Worm (Caenorhabditis elegans) whole organism, early embryonic: ENCODE results near the gene K09C4.4.

Experiments used
- B0310.2 ChIP-seq: sonication (generic microtip); optimal IDR thresholded peaks from 2 replicates; lab custom pipeline; 2016; ENCODE audit warnings: mild to moderate bottlenecking, missing genetic modification characterization, missing compliant biosample characterization
- F13C5.2 ChIP-seq: sonication (generic microtip); optimal IDR thresholded peaks from 2 replicates; lab custom pipeline; 2017; ENCODE audit warnings: mild to moderate bottlenecking, missing genetic modification characterization, inconsistent platforms, missing compliant biosample characterization
- aly-1 ChIP-seq: sonication (generic microtip); optimal IDR thresholded peaks from 2 replicates; lab custom pipeline; 2016; ENCODE audit warnings: missing genetic modification characterization, missing compliant biosample characterization
- ama-1 ChIP-seq: fragments of 150-350 bp; optimal IDR thresholded peaks from 2 replicates; lab custom pipeline; 2014
- ceh-13 ChIP-seq: fragments of 200-800 bp; sonication (Bioruptor generic); optimal IDR thresholded peaks from 2 replicates; lab custom pipeline; 2018; ENCODE audit warnings: mild to moderate bottlenecking, missing genetic modification characterization, missing compliant biosample characterization
- ceh-36 ChIP-seq: sonication (generic microtip); optimal IDR thresholded peaks from 2 replicates; lab custom pipeline; 2016; ENCODE audit warnings: missing genetic modification characterization, inconsistent platforms, missing compliant biosample characterization
- ets-7 ChIP-seq: sonication (generic microtip); optimal IDR thresholded peaks from 2 replicates; lab custom pipeline; 2016; ENCODE audit warnings: missing genotype, missing genetic modification characterization, missing compliant biosample characterization
- flt-1 ChIP-seq: fragments of 200-800 bp; sonication (Bioruptor generic); IDR thresholded peaks from 2 replicates; pipeline ENCODE4 v1.3.6; 2022; ENCODE audit warnings: missing genetic modification characterization, missing compliant biosample characterization
- hmbx-1 ChIP-seq: sonication (generic microtip); optimal IDR thresholded peaks from 2 replicates; lab custom pipeline; 2016; ENCODE audit warnings: mild to moderate bottlenecking, missing genetic modification characterization, missing compliant biosample characterization
- hmg-4 ChIP-seq: fragments of 200-800 bp; sonication (Bioruptor generic); optimal IDR thresholded peaks from 2 replicates; lab custom pipeline; 2018; ENCODE audit warnings: mild to moderate bottlenecking, missing genetic modification characterization, missing compliant biosample characterization
- hnd-1 ChIP-seq: sonication (generic microtip); optimal IDR thresholded peaks from 2 replicates; lab custom pipeline; 2016; ENCODE audit warnings: missing genetic modification characterization, missing compliant biosample characterization
- pes-1 ChIP-seq: fragments of 200-800 bp; sonication (Bioruptor generic); IDR thresholded peaks from 2 replicates; pipeline ENCODE4 v1.3.6; 2022; ENCODE audit warnings: missing genetic modification reagents, missing genetic modification characterization, missing compliant biosample characterization
- scrt-1 ChIP-seq: fragments of 200-800 bp; sonication (Bioruptor generic); IDR thresholded peaks from 2 replicates; pipeline ENCODE4 v1.3.6; 2022; ENCODE audit warnings: missing genetic modification characterization, missing compliant biosample characterization
- sea-1 ChIP-seq: fragments of 200-800 bp; sonication (Bioruptor generic); conservative IDR thresholded peaks from 2 replicates; pipeline ENCODE4 v1.3.6; 2022; ENCODE audit warnings: missing genetic modification characterization, missing compliant biosample characterization
- tbx-11 ChIP-seq: fragments of 200-800 bp; sonication (Bioruptor generic); IDR thresholded peaks from 2 replicates; pipeline ENCODE4 v1.3.6; 2022; ENCODE audit warnings: missing genetic modification characterization, missing compliant biosample characterization
- tbx-37 ChIP-seq: fragments of 200-800 bp; sonication (Bioruptor generic); conservative IDR thresholded peaks from 2 replicates; pipeline ENCODE4 v1.3.6; 2022; ENCODE audit warnings: missing genetic modification reagents, missing genetic modification characterization, missing compliant biosample characterization
- tra-4 ChIP-seq: sonication (generic microtip); optimal IDR thresholded peaks from 2 replicates; lab custom pipeline; 2017; ENCODE audit warnings: missing genetic modification characterization, missing compliant biosample characterization

The K09C4.4 gene

DNA sequence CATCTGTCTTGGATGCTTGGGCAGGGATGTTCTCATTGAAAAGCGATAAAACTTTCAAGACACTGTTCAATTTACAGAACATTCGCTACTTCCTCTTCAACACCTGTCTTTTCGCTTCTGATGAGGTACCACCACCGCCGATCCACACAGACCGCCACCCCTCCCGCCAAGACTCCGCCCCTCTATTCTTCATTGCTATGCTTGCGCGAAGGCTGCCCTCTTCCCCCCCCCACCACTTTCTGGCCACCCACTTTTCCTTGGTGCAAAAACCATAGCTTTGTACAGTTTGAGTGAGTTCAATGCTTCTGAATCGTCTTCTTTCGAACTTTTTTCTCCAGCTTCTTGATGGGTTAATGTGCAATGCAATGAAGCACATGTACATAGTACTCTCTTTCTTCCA lies 24.7 kb downstream of the K09C4.4 start:
- TF ChIP-seq F13C5.2 (tag; lab: Kevin White, UChicago): peak; percentile 21
- TF ChIP-seq hmg-4 (GFP tag; lab: Kevin White, UChicago): no peak

- no peak for TF ChIP-seq ceh-13 (GFP tag; lab: Kevin White, UChicago)
Measured at ce11 chrX:3315014-3315413, 25.7 kb downstream of the K09C4.4 start, which contains the start of gene ddr-2. Gene ddr-2, plus strand, starts transcription at chrX:3315314.

DNA sequence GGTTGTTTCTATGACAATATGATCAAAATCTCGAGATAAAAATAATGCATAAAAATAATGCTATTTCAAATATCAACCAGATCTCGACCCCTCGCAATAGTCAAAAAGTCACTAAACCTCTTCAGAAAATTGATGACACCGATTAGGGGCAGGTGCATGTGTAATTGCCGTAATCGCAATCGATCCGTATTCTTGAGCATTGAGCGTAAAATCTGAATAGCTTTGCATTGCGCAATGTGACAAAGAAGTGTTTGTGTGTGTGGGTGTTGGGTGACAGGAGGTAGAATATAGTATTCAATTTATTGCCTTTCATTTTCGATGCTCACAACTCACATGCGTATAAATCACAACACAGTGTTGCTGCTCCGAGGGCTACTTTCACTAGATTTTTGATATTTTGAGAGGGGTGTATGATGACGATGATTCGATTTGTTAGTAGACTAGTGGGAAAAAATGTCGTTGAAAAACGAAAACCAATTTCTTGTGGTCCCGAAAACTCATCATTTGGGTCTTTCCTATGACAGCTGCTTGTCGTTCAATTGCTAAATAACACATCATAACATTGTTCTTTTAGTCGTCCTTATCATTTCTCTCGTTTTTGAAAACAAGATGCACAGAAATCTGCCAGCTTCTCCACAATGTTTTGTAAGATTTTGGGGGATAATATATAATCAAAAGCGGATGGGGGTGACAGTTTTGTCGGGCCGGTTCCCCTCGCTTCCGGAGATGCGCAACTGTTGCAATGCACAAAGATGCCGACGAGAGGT lies 26.8 kb downstream of the K09C4.4 start:
- TF ChIP-seq pes-1 (GFP tag; lab: Robert Waterston, UW) (no peak), tra-4 (tag; lab: Kevin White, UChicago) (no peak), flt-1 (GFP tag; lab: Robert Waterston, UW) (no peak), tbx-37 (GFP tag; lab: Robert Waterston, UW) (no peak), F13C5.2 (tag; lab: Kevin White, UChicago) (no peak), hmbx-1 (no peak), scrt-1 (GFP tag; lab: Robert Waterston, UW) (no peak), ama-1 (lab: Kevin White, UChicago) (no peak), aly-1 (tag; lab: Kevin White, UChicago) (no peak), B0310.2 (tag; lab: Kevin White, UChicago) (no peak), hmg-4 (GFP tag; lab: Kevin White, UChicago) (no peak), ets-7 (no peak)

DNA sequence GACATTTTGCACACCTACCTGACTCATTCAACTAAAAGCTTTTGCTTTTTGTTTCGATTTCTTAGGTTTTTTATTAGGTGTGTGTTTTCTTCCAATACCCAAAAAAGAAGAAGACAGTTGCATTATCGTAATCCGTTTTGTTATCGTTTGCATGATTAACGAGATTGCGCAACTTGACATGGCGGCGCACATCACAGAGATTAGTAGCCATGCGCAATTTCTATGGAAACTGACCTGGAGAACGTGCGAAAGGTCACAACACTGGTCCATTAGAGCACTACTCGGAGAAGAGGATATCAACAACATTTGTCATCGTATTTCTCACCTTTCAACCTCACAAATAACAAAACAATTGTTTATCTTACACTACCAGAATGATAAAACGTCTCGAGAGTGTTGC lies 27.5 kb downstream of the K09C4.4 start:
- TF ChIP-seq ceh-36 (tag; lab: Kevin White, UChicago): peak; percentile 17
- TF ChIP-seq tbx-37 (GFP tag; lab: Robert Waterston, UW): no peak

- no peak for TF ChIP-seq tbx-37 (GFP tag; lab: Robert Waterston, UW)
- no peak for TF ChIP-seq B0310.2 (tag; lab: Kevin White, UChicago)
- TF ChIP-seq hnd-1 (tag; lab: Kevin White, UChicago): no peak
- TF ChIP-seq hmbx-1: no peak
- TF ChIP-seq ets-7: no peak
- no peak for TF ChIP-seq pes-1 (GFP tag; lab: Robert Waterston, UW)
- no peak for TF ChIP-seq hmg-4 (GFP tag; lab: Kevin White, UChicago)
- no peak for TF ChIP-seq aly-1 (tag; lab: Kevin White, UChicago)
- no peak for TF ChIP-seq ceh-13 (GFP tag; lab: Kevin White, UChicago)
- no peak for TF ChIP-seq ama-1 (lab: Kevin White, UChicago)
- TF ChIP-seq scrt-1 (GFP tag; lab: Robert Waterston, UW): no peak
- TF ChIP-seq F13C5.2 (tag; lab: Kevin White, UChicago): no peak
- no peak for TF ChIP-seq sea-1 (GFP tag; lab: Robert Waterston, UW)
- no peak for TF ChIP-seq ceh-36 (tag; lab: Kevin White, UChicago)
- TF ChIP-seq tra-4 (tag; lab: Kevin White, UChicago): no peak
- no peak for TF ChIP-seq tbx-11 (GFP tag; lab: Robert Waterston, UW)
Measured at ce11 chrX:3326175-3326574, 36.9 kb downstream of the K09C4.4 start, which contains the start of gene F11D5.6. Gene F11D5.6, minus strand, starts transcription at chrX:3326275.

ce11 chrX:3332824-3333223 lies 43.5 kb downstream of the K09C4.4 start, which contains the start of gene F11D5.1:
Gene F11D5.1, plus strand, starts transcription at chrX:3333124.
- TF ChIP-seq F13C5.2 (tag; lab: Kevin White, UChicago) (no peak), ama-1 (lab: Kevin White, UChicago) (no peak), hmbx-1 (no peak), tra-4 (tag; lab: Kevin White, UChicago) (no peak), aly-1 (tag; lab: Kevin White, UChicago) (no peak), B0310.2 (tag; lab: Kevin White, UChicago) (no peak)

DNA sequence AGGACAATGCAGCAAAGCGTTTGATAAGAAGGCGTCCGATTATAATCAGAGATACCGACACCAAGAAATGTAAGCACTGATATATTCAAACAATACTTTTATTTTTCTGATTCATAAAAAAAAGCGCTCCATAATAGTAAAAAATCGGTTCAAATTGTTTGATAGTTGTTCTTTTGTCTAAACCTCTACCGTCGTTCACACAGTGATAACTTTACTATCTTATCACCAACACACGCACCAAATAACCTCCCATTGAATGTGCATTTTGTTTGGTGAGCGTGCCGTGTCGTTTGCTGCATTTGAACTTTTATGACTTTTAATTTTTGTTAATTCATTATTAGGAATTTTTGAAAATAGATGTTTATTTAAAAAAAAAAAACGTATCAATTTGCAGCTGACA lies 44.8 kb downstream of the K09C4.4 start:
- TF ChIP-seq pes-1 (GFP tag; lab: Robert Waterston, UW) (no peak), sea-1 (GFP tag; lab: Robert Waterston, UW) (no peak), aly-1 (tag; lab: Kevin White, UChicago) (no peak), ama-1 (lab: Kevin White, UChicago) (no peak), hmbx-1 (no peak), hnd-1 (tag; lab: Kevin White, UChicago) (no peak), ceh-36 (tag; lab: Kevin White, UChicago) (no peak), B0310.2 (tag; lab: Kevin White, UChicago) (no peak)

DNA sequence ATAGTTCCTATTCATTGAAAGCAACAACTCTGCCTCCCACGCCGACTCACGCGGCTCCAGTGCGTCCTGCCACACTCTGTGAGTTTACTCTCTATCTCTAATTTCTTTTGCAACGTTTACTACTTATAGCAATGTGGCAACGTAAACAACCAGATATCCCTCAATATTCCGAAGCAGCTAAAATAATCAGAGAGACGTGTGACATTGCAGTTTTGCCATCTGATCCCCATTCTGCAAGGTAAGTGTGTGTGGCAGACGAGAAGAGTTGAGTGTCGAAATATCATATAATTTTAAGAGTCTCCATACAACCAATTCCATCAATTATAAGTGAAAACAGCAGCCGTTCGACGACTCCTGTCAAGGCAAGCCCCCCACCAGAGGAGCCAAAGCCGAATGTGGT lies 50.6 kb downstream of the K09C4.4 start:
- TF ChIP-seq hmg-4 (GFP tag; lab: Kevin White, UChicago) (no peak), B0310.2 (tag; lab: Kevin White, UChicago) (no peak), flt-1 (GFP tag; lab: Robert Waterston, UW) (no peak), ama-1 (lab: Kevin White, UChicago) (no peak), tbx-37 (GFP tag; lab: Robert Waterston, UW) (no peak), aly-1 (tag; lab: Kevin White, UChicago) (no peak), ets-7 (no peak), tra-4 (tag; lab: Kevin White, UChicago) (no peak), tbx-11 (GFP tag; lab: Robert Waterston, UW) (no peak), sea-1 (GFP tag; lab: Robert Waterston, UW) (no peak), F13C5.2 (tag; lab: Kevin White, UChicago) (no peak), ceh-36 (tag; lab: Kevin White, UChicago) (no peak), pes-1 (GFP tag; lab: Robert Waterston, UW) (no peak), hmbx-1 (no peak), ceh-13 (GFP tag; lab: Kevin White, UChicago) (no peak), scrt-1 (GFP tag; lab: Robert Waterston, UW) (no peak), hnd-1 (tag; lab: Kevin White, UChicago) (no peak)
